Fruit fly (Drosophila melanogaster): ENCODE data around the gene CG7102.

- TF ChIP-seq toe (GFP tag; optimal IDR thresholded peaks at IDR 0.05) = no peak
- no peak for TF ChIP-seq CG7045 (GFP tag; optimal IDR thresholded peaks at IDR 0.05)
- no peak for TF ChIP-seq Clk (GFP tag; optimal IDR thresholded peaks at IDR 0.05)
- no peak for TF ChIP-seq CG33017 (tag; optimal IDR thresholded peaks at IDR 0.05)
Observed at dm6 chr2L:7920590-7920989, 33.3 kb upstream of the CG7102 start.
